Fruit fly (Drosophila melanogaster): ENCODE measurements around the gene Cat.

The Cat gene

DNA sequence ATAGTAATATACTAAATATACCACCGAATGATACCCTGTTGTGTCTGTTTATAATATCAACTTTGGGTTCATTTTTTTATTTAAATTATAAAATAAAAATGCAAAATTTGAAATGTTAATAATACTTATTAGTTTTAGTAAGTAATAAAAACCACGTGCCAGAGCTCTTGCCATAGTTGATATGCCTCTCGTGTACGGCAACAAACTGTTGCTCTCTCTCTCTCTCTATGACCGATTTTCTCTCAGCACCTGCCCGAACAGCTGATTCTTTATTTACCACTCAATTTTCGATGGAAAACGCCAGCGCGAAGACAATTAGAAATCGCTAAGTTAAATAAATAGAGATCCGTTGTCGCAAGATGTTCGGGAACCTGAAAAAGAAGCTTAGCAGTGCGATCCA is 45.1 kb downstream of the Cat start, which contains the start of gene Dysb:
Gene Dysb (plus strand): TSS at position 251 of the 400 bp plus-strand sequence.
- TF ChIP-seq brk (GFP tag; optimal IDR thresholded peaks at IDR 0.05): peak; percentile 79
- TF ChIP-seq Vsx2 (GFP tag; optimal IDR thresholded peaks at IDR 0.05; ENCODE audit: partially characterized antibody): no peak
- peak; percentile 67 for TF ChIP-seq CG9705 (GFP tag; optimal IDR thresholded peaks at IDR 0.05)
- TF ChIP-seq Hr83 (GFP tag; optimal IDR thresholded peaks at IDR 0.05; ENCODE audit: poor library complexity, severe bottlenecking): peak; percentile 84
- no peak for TF ChIP-seq dl (GFP tag; optimal IDR thresholded peaks at IDR 0.05; ENCODE audit: insufficient read depth in 1 of 2, partially characterized antibody in 2 of 2)
- peak; percentile 58 for TF ChIP-seq br (GFP tag; optimal IDR thresholded peaks at IDR 0.05)
- no peak for TF ChIP-seq Rel (GFP tag; optimal IDR thresholded peaks at IDR 0.05)
- TF ChIP-seq Rel (tag; optimal IDR thresholded peaks at IDR 0.05): peak; percentile 50
- TF ChIP-seq CrebA (GFP tag; optimal IDR thresholded peaks at IDR 0.05; ENCODE audit: borderline replicate concordance): no peak
- TF ChIP-seq N (GFP tag; optimal IDR thresholded peaks at IDR 0.05): no peak
- peak; percentile 83 for TF ChIP-seq rgr (GFP tag; optimal IDR thresholded peaks at IDR 0.05)
- no peak for TF ChIP-seq GATAd (GFP tag; optimal IDR thresholded peaks at IDR 0.05)
- no peak for TF ChIP-seq Dfd (GFP tag; optimal IDR thresholded peaks at IDR 0.05)
- TF ChIP-seq Sp1 (GFP tag; optimal IDR thresholded peaks at IDR 0.05): peak; percentile 78
- TF ChIP-seq Hnf4 (GFP tag; optimal IDR thresholded peaks at IDR 0.05): peak; percentile 82
- peak; percentile 72 for TF ChIP-seq h (GFP tag; optimal IDR thresholded peaks at IDR 0.05)
- TF ChIP-seq Mio (GFP tag; optimal IDR thresholded peaks at IDR 0.05): no peak
- TF ChIP-seq jim (GFP tag; optimal IDR thresholded peaks at IDR 0.05): no peak
- no peak for TF ChIP-seq Abd-B (GFP tag; optimal IDR thresholded peaks at IDR 0.05)
- TF ChIP-seq tai (GFP tag; optimal IDR thresholded peaks at IDR 0.05): no peak
- peak; percentile 37 for TF ChIP-seq dsf (GFP tag; optimal IDR thresholded peaks at IDR 0.05; ENCODE audit: borderline replicate concordance)
- TF ChIP-seq OdsH (GFP tag; optimal IDR thresholded peaks at IDR 0.05): peak; percentile 78
- TF ChIP-seq Hr78 (GFP tag; optimal IDR thresholded peaks at IDR 0.05): no peak
- TF ChIP-seq Jra (GFP tag; optimal IDR thresholded peaks at IDR 0.05): peak; percentile 48
- TF ChIP-seq sage (GFP tag; optimal IDR thresholded peaks at IDR 0.05): no peak
- TF ChIP-seq sv (GFP tag; optimal IDR thresholded peaks at IDR 0.05): peak; percentile 73
- TF ChIP-seq foxo (GFP tag; optimal IDR thresholded peaks at IDR 0.05): peak in 1 of 2 experiments; percentile 84
- TF ChIP-seq fru (GFP tag; optimal IDR thresholded peaks at IDR 0.05): peak; percentile 70
- no peak for TF ChIP-seq usp (GFP tag; optimal IDR thresholded peaks at IDR 0.05)
- TF ChIP-seq ey (GFP tag; optimal IDR thresholded peaks at IDR 0.05): peak; percentile 59
- no peak for TF ChIP-seq Myc (optimal IDR thresholded peaks at IDR 0.05)
- peak; percentile 76 for TF ChIP-seq psq (GFP tag; optimal IDR thresholded peaks at IDR 0.05)
- peak; percentile 28 for TF ChIP-seq dmrt93B (GFP tag; optimal IDR thresholded peaks at IDR 0.05)
- peak; percentile 73 for TF ChIP-seq woc (GFP tag; optimal IDR thresholded peaks at IDR 0.05)
- peak; percentile 78 for TF ChIP-seq HLH106 (tag; optimal IDR thresholded peaks at IDR 0.05)
- no peak for TF ChIP-seq lola (GFP tag; optimal IDR thresholded peaks at IDR 0.05)
- TF ChIP-seq CG32264 (GFP tag; optimal IDR thresholded peaks at IDR 0.05): no peak
- TF ChIP-seq pan (optimal IDR thresholded peaks at IDR 0.05): no peak
- TF ChIP-seq Dif (GFP tag; optimal IDR thresholded peaks at IDR 0.05; ENCODE audit: partially characterized antibody): peak; percentile 54

DNA sequence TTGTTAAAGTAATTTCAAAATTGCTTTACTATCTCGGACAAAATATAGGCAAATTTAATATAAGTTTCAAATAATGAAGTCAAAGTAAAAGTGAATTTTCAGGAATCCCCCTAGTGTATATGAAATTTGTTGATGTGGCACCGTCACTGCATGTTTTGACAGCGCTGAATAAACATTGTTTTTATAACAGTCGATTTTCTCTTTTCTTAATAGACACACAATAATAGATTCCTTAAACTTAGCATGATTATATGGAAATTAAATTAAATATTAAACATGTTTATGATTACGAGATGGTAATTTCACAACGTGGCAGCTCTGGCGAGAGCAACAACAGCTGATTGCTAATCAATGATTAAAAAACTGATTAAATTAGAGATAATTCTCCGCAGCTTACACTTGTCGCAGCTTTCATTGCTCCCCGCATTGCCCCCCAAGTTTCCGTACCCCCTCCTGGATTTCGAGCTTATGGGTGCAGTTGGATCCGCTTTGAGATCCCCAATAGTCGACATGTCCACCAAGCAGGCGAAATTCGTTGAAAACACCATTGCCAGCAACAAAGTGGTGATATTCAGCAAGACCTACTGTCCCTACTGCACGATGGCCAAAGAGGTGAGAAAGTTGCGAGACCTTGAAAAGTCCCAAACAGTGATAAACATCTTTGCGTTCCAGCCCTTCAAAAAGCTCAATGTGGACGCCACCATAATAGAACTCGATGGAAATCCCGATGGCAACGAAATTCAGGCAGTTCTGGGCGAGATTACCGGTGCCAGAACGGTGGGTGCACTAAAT is 46.8 kb downstream of the Cat start, which contains the start of gene Grx1:
Gene Grx1 (plus strand): TSS at position 196 of the 792 bp plus-strand sequence.
- TF ChIP-seq jim (GFP tag; optimal IDR thresholded peaks at IDR 0.05) (no peak), Jra (GFP tag; optimal IDR thresholded peaks at IDR 0.05) (peak; percentile 63), sv (GFP tag; optimal IDR thresholded peaks at IDR 0.05) (peak; percentile 68), GATAd (GFP tag; optimal IDR thresholded peaks at IDR 0.05) (peak; percentile 58), dmrt93B (GFP tag; optimal IDR thresholded peaks at IDR 0.05) (no peak), Vsx2 (GFP tag; optimal IDR thresholded peaks at IDR 0.05; ENCODE audit: partially characterized antibody) (no peak), Hr78 (GFP tag; optimal IDR thresholded peaks at IDR 0.05) (no peak), Rel (GFP tag; optimal IDR thresholded peaks at IDR 0.05) (no peak), Rel (tag; optimal IDR thresholded peaks at IDR 0.05) (peak; percentile 91), woc (GFP tag; optimal IDR thresholded peaks at IDR 0.05) (no peak), CG9705 (GFP tag; optimal IDR thresholded peaks at IDR 0.05) (peak; percentile 24), psq (GFP tag; optimal IDR thresholded peaks at IDR 0.05) (peak; percentile 27), lola (GFP tag; optimal IDR thresholded peaks at IDR 0.05) (no peak), h (GFP tag; optimal IDR thresholded peaks at IDR 0.05) (peak; percentile 60), ey (GFP tag; optimal IDR thresholded peaks at IDR 0.05) (peak; percentile 46), dsf (GFP tag; optimal IDR thresholded peaks at IDR 0.05; ENCODE audit: borderline replicate concordance) (peak; percentile 39), Hr83 (GFP tag; optimal IDR thresholded peaks at IDR 0.05; ENCODE audit: poor library complexity, severe bottlenecking) (no peak), Hnf4 (GFP tag; optimal IDR thresholded peaks at IDR 0.05) (peak; percentile 66), dl (GFP tag; optimal IDR thresholded peaks at IDR 0.05; ENCODE audit: insufficient read depth in 1 of 2, partially characterized antibody in 2 of 2) (no peak), fru (GFP tag; optimal IDR thresholded peaks at IDR 0.05) (peak; percentile 49), N (GFP tag; optimal IDR thresholded peaks at IDR 0.05) (no peak), Abd-B (GFP tag; optimal IDR thresholded peaks at IDR 0.05) (no peak), rgr (GFP tag; optimal IDR thresholded peaks at IDR 0.05) (peak; percentile 63), OdsH (GFP tag; optimal IDR thresholded peaks at IDR 0.05) (peak; percentile 55), Dif (GFP tag; optimal IDR thresholded peaks at IDR 0.05; ENCODE audit: partially characterized antibody) (no peak), Myc (optimal IDR thresholded peaks at IDR 0.05) (no peak), pan (optimal IDR thresholded peaks at IDR 0.05) (no peak), usp (GFP tag; optimal IDR thresholded peaks at IDR 0.05) (no peak), HLH106 (tag; optimal IDR thresholded peaks at IDR 0.05) (peak; percentile 56), foxo (GFP tag; optimal IDR thresholded peaks at IDR 0.05) (peak in 1 of 2 experiments; percentile 75), sage (GFP tag; optimal IDR thresholded peaks at IDR 0.05) (no peak), tai (GFP tag; optimal IDR thresholded peaks at IDR 0.05) (no peak), brk (GFP tag; optimal IDR thresholded peaks at IDR 0.05) (peak; percentile 79), Mio (GFP tag; optimal IDR thresholded peaks at IDR 0.05) (no peak), CrebA (GFP tag; optimal IDR thresholded peaks at IDR 0.05; ENCODE audit: borderline replicate concordance) (no peak), CG32264 (GFP tag; optimal IDR thresholded peaks at IDR 0.05) (peak; percentile 35), Sp1 (GFP tag; optimal IDR thresholded peaks at IDR 0.05) (peak; percentile 43), br (GFP tag; optimal IDR thresholded peaks at IDR 0.05) (peak; percentile 25), Dfd (GFP tag; optimal IDR thresholded peaks at IDR 0.05) (no peak)

Data from whole organism, wandering third instar larva.